Fruit fly (Drosophila melanogaster) whole organism, adult: ENCODE results near the gene CG6168.

Source experiments
- CG11617 ChIP-seq: fragments of 200-800 bp; sonication (Bioruptor generic); optimal IDR thresholded peaks from 2 replicates; lab custom pipeline; 2017; ENCODE audit warnings: mild to moderate bottlenecking, missing biosample characterization, missing genetic modification reagents, missing genetic modification characterization
- CG14711 ChIP-seq: fragments of 200-800 bp; sonication (Bioruptor generic); optimal IDR thresholded peaks from 2 replicates; lab custom pipeline; 2018; ENCODE audit warnings: missing biosample characterization, mild to moderate bottlenecking, missing genetic modification characterization, moderate library complexity
- CG33017 ChIP-seq: fragments of 200-800 bp; sonication (Bioruptor generic); optimal IDR thresholded peaks from 2 replicates; lab custom pipeline; 2018; ENCODE audit warnings: missing biosample characterization, mild to moderate bottlenecking, missing genetic modification characterization, moderate library complexity
- CG7101 ChIP-seq: fragments of 200-800 bp; sonication (Bioruptor generic); optimal IDR thresholded peaks from 2 replicates; lab custom pipeline; 2018; ENCODE audit warnings: missing biosample characterization, mild to moderate bottlenecking, missing genetic modification characterization, moderate library complexity
- Clk ChIP-seq: fragments of 200-800 bp; sonication (Bioruptor generic); optimal IDR thresholded peaks from 2 replicates; lab custom pipeline; 2017; ENCODE audit warnings: missing biosample characterization, missing genetic modification characterization
- Crg-1 ChIP-seq: fragments of 200-800 bp; sonication (Bioruptor generic); optimal IDR thresholded peaks from 2 replicates; lab custom pipeline; 2016; ENCODE audit warnings: missing biosample characterization, missing genetic modification characterization
- Hr96 ChIP-seq: fragments of 200-800 bp; sonication (Bioruptor generic); optimal IDR thresholded peaks from 2 replicates; lab custom pipeline; 2016; ENCODE audit warnings: missing biosample characterization, missing genetic modification characterization
- bab1 ChIP-seq: fragments of 200-800 bp; sonication (Bioruptor generic); optimal IDR thresholded peaks from 3 replicates; lab custom pipeline; 2019; ENCODE audit warnings: missing biosample characterization, mild to moderate bottlenecking, missing genetic modification characterization, moderate library complexity
- cic ChIP-seq: fragments of 200-800 bp; sonication (Bioruptor generic); optimal IDR thresholded peaks from 2 replicates; lab custom pipeline; 2017; ENCODE audit warnings: missing biosample characterization, mild to moderate bottlenecking, missing genetic modification characterization, moderate library complexity
- kay ChIP-seq: fragments of 200-800 bp; sonication (Bioruptor generic); peaks from one replicate; lab custom pipeline; 2016; ENCODE audit warnings: missing biosample characterization, missing genetic modification characterization, borderline replicate concordance
- ovo ChIP-seq: fragments of 200-800 bp; sonication (Bioruptor generic); optimal IDR thresholded peaks from 2 replicates; lab custom pipeline; 2016; ENCODE audit warnings: missing biosample characterization, missing genetic modification characterization
- pad ChIP-seq: fragments of 200-800 bp; sonication (Bioruptor generic); optimal IDR thresholded peaks from 3 replicates; lab custom pipeline; 2017; ENCODE audit warnings: missing biosample characterization, missing genetic modification characterization, mild to moderate bottlenecking, moderate library complexity, missing genetic modification reagents

- TF ChIP-seq CG7101 (tag; lab: Kevin White, UChicago) (no peak), Crg-1 (no peak), cic (GFP tag; lab: Kevin White, UChicago) (no peak), ovo (GFP tag; lab: Kevin White, UChicago) (no peak), pad (GFP tag; lab: Kevin White, UChicago) (no peak), Hr96 (GFP tag; lab: Kevin White, UChicago) (no peak), CG14711 (tag; lab: Kevin White, UChicago) (no peak), kay (no peak), CG33017 (tag; lab: Kevin White, UChicago) (no peak), Clk (GFP tag; lab: Kevin White, UChicago) (no peak), CG11617 (GFP tag; lab: Kevin White, UChicago) (no peak), bab1 (no peak)
Measured at dm6 chr3L:11321619-11322018, at the start of gene CG6168.
